Fruit fly (Drosophila melanogaster): Measurements from ENCODE around the gene Cpr11B.

DNA sequence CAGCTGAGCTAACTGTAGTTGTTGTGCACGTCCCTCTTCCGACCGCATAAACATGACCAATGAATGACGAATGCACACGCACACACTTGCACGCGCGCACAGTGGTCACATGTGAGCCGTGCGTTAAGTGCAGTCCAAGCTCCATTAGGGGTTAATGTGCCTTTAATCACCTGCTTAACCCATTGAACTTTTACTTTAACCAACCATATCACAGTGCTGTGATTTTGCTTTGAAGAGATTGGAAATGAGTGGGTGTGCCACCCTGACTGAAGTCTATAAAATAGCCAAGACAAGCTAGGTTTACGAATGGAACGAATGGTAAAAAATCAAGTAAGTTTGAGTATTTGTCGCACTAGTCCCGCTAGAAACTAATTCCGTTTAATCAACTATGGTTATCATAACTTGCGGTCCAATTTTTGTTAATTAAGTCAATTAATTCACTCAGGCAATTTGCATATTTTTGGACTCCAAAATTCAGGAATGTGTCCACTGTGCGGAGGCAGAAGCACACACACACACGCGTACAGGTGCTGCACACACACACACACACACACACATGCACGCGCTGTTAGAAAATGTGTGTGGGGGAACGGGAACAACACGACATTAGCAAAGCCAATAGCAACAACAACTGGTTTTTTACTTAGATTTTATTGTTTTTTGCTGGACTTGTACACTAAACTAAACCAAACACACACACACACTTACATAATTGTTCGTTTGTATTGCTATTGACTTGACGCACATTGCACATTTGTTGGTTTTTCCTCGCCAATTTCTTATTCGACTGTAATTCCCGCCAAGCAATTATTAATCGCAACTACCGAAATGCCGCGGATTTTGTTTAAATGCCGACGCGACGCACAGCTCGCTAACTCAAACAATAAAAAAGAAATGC, 38.5 kb downstream of the Cpr11B start:
- peak; percentile 82 for TF ChIP-seq pdm3 (GFP tag; optimal IDR thresholded peaks at IDR 0.05)
- TF ChIP-seq Hr39 (GFP tag; optimal IDR thresholded peaks at IDR 0.05), result peak; percentile 80
- TF ChIP-seq CG16779 (tag; optimal IDR thresholded peaks at IDR 0.05), result peak; percentile 43
- peak; percentile 90 for TF ChIP-seq svp (GFP tag)
- peak; percentile 50; the same call in 2 of the 3 replicates for TF ChIP-seq CG8119 (GFP tag; IDR thresholded peaks at IDR 0.05)
- peak; percentile 49 for TF ChIP-seq vri (GFP tag; optimal IDR thresholded peaks at IDR 0.05)
- TF ChIP-seq CG34406 (GFP tag; optimal IDR thresholded peaks at IDR 0.05), result peak; percentile 64
- TF ChIP-seq CG6854 (GFP tag; optimal IDR thresholded peaks at IDR 0.05), result peak; percentile 14

All from whole organism, prepupa.